Fruit fly (Drosophila melanogaster) whole organism, embryonic: Measurements from ENCODE around the gene bb8.

Experiments
- Antp ChIP-seq: fragments of 200-800 bp; sonication (Bioruptor generic); optimal IDR thresholded peaks from 3 replicates; lab custom pipeline; 2016; ENCODE audit warnings: missing biosample characterization, missing genetic modification characterization
- Awh ChIP-seq: fragments of 200-800 bp; sonication (Bioruptor generic); IDR thresholded peaks from 2 replicates; pipeline ENCODE4, ENCODE4 v1.3.6; 2022; ENCODE audit warnings: missing biosample characterization, missing genetic modification characterization
- CG10209 ChIP-seq: fragments of 200-800 bp; sonication (Bioruptor generic); optimal IDR thresholded peaks from 3 replicates; lab custom pipeline; 2017; ENCODE audit warnings: missing biosample characterization, mild to moderate bottlenecking, missing genetic modification characterization, missing genetic modification reagents
- CG10267 ChIP-seq: fragments of 200-800 bp; sonication (Bioruptor generic); optimal IDR thresholded peaks from 2 replicates; lab custom pipeline; 2018; ENCODE audit warnings: missing biosample characterization, mild to moderate bottlenecking, missing genetic modification characterization, moderate library complexity
- CG10543 ChIP-seq: fragments of 200-800 bp; sonication (Bioruptor generic); optimal IDR thresholded peaks from 3 replicates; lab custom pipeline; 2017; ENCODE audit warnings: missing biosample characterization, mild to moderate bottlenecking, missing genetic modification characterization, moderate library complexity
- CG11093 ChIP-seq: fragments of 200-800 bp; sonication (Bioruptor generic); IDR thresholded peaks from 3 replicates; pipeline ENCODE4 v1.3.6; 2022; ENCODE audit warnings: missing biosample characterization, missing genetic modification characterization
- CG1233 ChIP-seq: fragments of 200-800 bp; sonication (Bioruptor generic); optimal IDR thresholded peaks from 4 replicates; lab custom pipeline; 2018; ENCODE audit warnings: missing biosample characterization, mild to moderate bottlenecking, missing genetic modification characterization
- CG12942 ChIP-seq: fragments of 200-800 bp; sonication (Bioruptor generic); optimal IDR thresholded peaks from 3 replicates; lab custom pipeline; 2016; ENCODE audit warnings: missing biosample characterization, missing genetic modification characterization
- CG15011 ChIP-seq: fragments of 200-800 bp; sonication (Bioruptor generic); optimal IDR thresholded peaks from 3 replicates; lab custom pipeline; 2018; ENCODE audit warnings: missing biosample characterization, mild to moderate bottlenecking, missing genetic modification characterization
- CG1529 ChIP-seq: fragments of 200-800 bp; sonication (Bioruptor generic); optimal IDR thresholded peaks from 3 replicates; lab custom pipeline; 2018; ENCODE audit warnings: missing biosample characterization, missing genetic modification characterization
- CG17802 ChIP-seq: fragments of 200-800 bp; sonication (Bioruptor generic); optimal IDR thresholded peaks from 2 replicates; lab custom pipeline; 2018; ENCODE audit warnings: missing biosample characterization, mild to moderate bottlenecking, missing genetic modification characterization, moderate library complexity
- CG1792 ChIP-seq: fragments of 200-800 bp; sonication (Bioruptor generic); optimal IDR thresholded peaks from 2 replicates; lab custom pipeline; 2016; ENCODE audit warnings: missing biosample characterization, missing genetic modification characterization
- CG2875 ChIP-seq: fragments of 200-800 bp; sonication (Bioruptor generic); optimal IDR thresholded peaks from 2 replicates; lab custom pipeline; 2017; ENCODE audit warnings: missing biosample characterization, mild to moderate bottlenecking, missing genetic modification characterization, missing genetic modification reagents
- CG31224 ChIP-seq: fragments of 200-800 bp; sonication (Bioruptor generic); IDR thresholded peaks from 2 replicates; pipeline ENCODE4 v1.3.6; 2022; ENCODE audit warnings: missing biosample characterization, missing genetic modification characterization
- CG34376 ChIP-seq: fragments of 200-800 bp; sonication (Bioruptor generic); optimal IDR thresholded peaks from 2 replicates; lab custom pipeline; 2018; ENCODE audit warnings: missing biosample characterization, mild to moderate bottlenecking, missing genetic modification characterization
- CG4282 ChIP-seq: fragments of 200-800 bp; sonication (Bioruptor generic); optimal IDR thresholded peaks from 2 replicates; lab custom pipeline; 2016; ENCODE audit warnings: missing biosample characterization, missing genetic modification characterization
- CG6813 ChIP-seq: fragments of 200-800 bp; sonication (Bioruptor generic); optimal IDR thresholded peaks from 2 replicates; lab custom pipeline; 2017; ENCODE audit warnings: missing biosample characterization, missing genetic modification characterization, mild to moderate bottlenecking, moderate library complexity, missing genetic modification reagents
- CG7357 ChIP-seq: fragments of 200-800 bp; sonication (Bioruptor generic); IDR thresholded peaks from 3 replicates; pipeline ENCODE4 v1.3.6; 2022; ENCODE audit warnings: missing biosample characterization, missing genetic modification characterization
- CG8281 ChIP-seq: fragments of 200-800 bp; sonication (Bioruptor generic); optimal IDR thresholded peaks from 2 replicates; lab custom pipeline; 2018; ENCODE audit warnings: missing biosample characterization, mild to moderate bottlenecking, missing genetic modification characterization, moderate library complexity
- CG9215 ChIP-seq: fragments of 200-800 bp; sonication (Bioruptor generic); IDR thresholded peaks from 2 replicates; pipeline ENCODE4 v1.3.6; 2022; ENCODE audit warnings: missing biosample characterization, missing genetic modification characterization
- Dad ChIP-seq: fragments of 200-800 bp; sonication (Bioruptor generic); optimal IDR thresholded peaks from 3 replicates; lab custom pipeline; 2016; ENCODE audit warnings: missing biosample characterization, missing genetic modification characterization
- Dp ChIP-seq: fragments of 200-800 bp; sonication (Bioruptor generic); optimal IDR thresholded peaks from 2 replicates; lab custom pipeline; 2018; ENCODE audit warnings: missing biosample characterization, mild to moderate bottlenecking, missing genetic modification characterization, moderate library complexity
- Ets97D ChIP-seq: fragments of 200-800 bp; sonication (Bioruptor generic); optimal IDR thresholded peaks from 3 replicates; lab custom pipeline; 2016; ENCODE audit warnings: missing biosample characterization, missing genetic modification characterization
- HHEX ChIP-seq: fragments of 200-800 bp; sonication (Bioruptor generic); optimal IDR thresholded peaks from 3 replicates; lab custom pipeline; 2017; ENCODE audit warnings: missing biosample characterization, mild to moderate bottlenecking, missing genetic modification characterization, missing genetic modification reagents
- HLH54F ChIP-seq: fragments of 200-800 bp; sonication (Bioruptor generic); optimal IDR thresholded peaks from 3 replicates; lab custom pipeline; 2016; ENCODE audit warnings: missing biosample characterization, missing genetic modification characterization
- Hand ChIP-seq: fragments of 200-800 bp; sonication (Bioruptor generic); optimal IDR thresholded peaks from 2 replicates; lab custom pipeline; 2017; ENCODE audit warnings: mild to moderate bottlenecking, missing biosample characterization, missing genetic modification reagents, missing genetic modification characterization
- Lhr ChIP-seq: fragments of 200-800 bp; sonication (Bioruptor generic); optimal IDR thresholded peaks from 3 replicates; lab custom pipeline; 2017; ENCODE audit warnings: mild to moderate bottlenecking, missing biosample characterization, missing genetic modification reagents, missing genetic modification characterization
- MTF-1 ChIP-seq: fragments of 200-800 bp; sonication (Bioruptor generic); optimal IDR thresholded peaks from 2 replicates; lab custom pipeline; 2018; ENCODE audit warnings: missing biosample characterization, mild to moderate bottlenecking, missing genetic modification characterization, borderline replicate concordance
- Med ChIP-seq: fragments of 200-800 bp; sonication (Bioruptor generic); peaks from one replicate; lab custom pipeline; 2016; ENCODE audit warnings: missing biosample characterization, missing genetic modification characterization, mild to moderate bottlenecking, inconsistent platforms, moderate library complexity
- Myb ChIP-seq: fragments of 200-800 bp; sonication (Bioruptor generic); optimal IDR thresholded peaks from 2 replicates; lab custom pipeline; 2016; ENCODE audit warnings: missing biosample characterization, missing genetic modification characterization
- Nf-YA ChIP-seq: fragments of 200-800 bp; sonication (Bioruptor generic); IDR thresholded peaks from 2 replicates; pipeline ENCODE4 v1.3.6; 2022; ENCODE audit warnings: missing biosample characterization, missing genetic modification characterization
- Nf-YC ChIP-seq: fragments of 200-800 bp; optimal IDR thresholded peaks from 3 replicates; lab custom pipeline; 2019; ENCODE audit warnings: missing biosample characterization, mild to moderate bottlenecking, missing genetic modification characterization, moderate library complexity
- NfI ChIP-seq: fragments of 200-800 bp; sonication (Bioruptor generic); optimal IDR thresholded peaks from 3 replicates; lab custom pipeline; 2018; ENCODE audit warnings: missing biosample characterization, mild to moderate bottlenecking, missing genetic modification characterization, moderate library complexity
- br ChIP-seq: fragments of >200 bp; optimal IDR thresholded peaks from 2 replicates; lab custom pipeline; 2017
- btn ChIP-seq: fragments of 200-800 bp; sonication (Bioruptor generic); optimal IDR thresholded peaks from 2 replicates; lab custom pipeline; 2016; ENCODE audit warnings: missing biosample characterization, missing genetic modification characterization
- caup ChIP-seq: fragments of 200-800 bp; sonication (Bioruptor generic); optimal IDR thresholded peaks from 3 replicates; lab custom pipeline; 2017; ENCODE audit warnings: missing biosample characterization, mild to moderate bottlenecking, missing genetic modification characterization, moderate library complexity; ENCODE audit not compliant: severe bottlenecking
- chinmo ChIP-seq: fragments of 200-800 bp; sonication (Bioruptor generic); IDR thresholded peaks from 4 replicates; pipeline ENCODE4 v1.3.6; 2022; ENCODE audit warnings: missing biosample characterization, missing genetic modification characterization; ENCODE audit not compliant: partially characterized antibody
- fru ChIP-seq: fragments of >200 bp; optimal IDR thresholded peaks from 2 replicates; lab custom pipeline; 2017
- gce ChIP-seq: fragments of 200-800 bp; sonication (Bioruptor generic); IDR thresholded peaks from 3 replicates; pipeline ENCODE4 v1.3.6; 2022; ENCODE audit warnings: missing biosample characterization, missing genetic modification characterization
- gcm2 ChIP-seq: fragments of 200-800 bp; sonication (Bioruptor generic); optimal IDR thresholded peaks from 2 replicates; lab custom pipeline; 2016; ENCODE audit warnings: missing biosample characterization, missing genetic modification characterization
- lilli ChIP-seq: fragments of 200-800 bp; sonication (Bioruptor generic); optimal IDR thresholded peaks from 3 replicates; lab custom pipeline; 2016; ENCODE audit warnings: missing biosample characterization, missing genetic modification characterization
- mirr ChIP-seq: fragments of 200-800 bp; sonication (Bioruptor generic); optimal IDR thresholded peaks from 3 replicates; lab custom pipeline; 2018; ENCODE audit warnings: missing biosample characterization, mild to moderate bottlenecking, missing genetic modification characterization
- nau ChIP-seq: fragments of 200-800 bp; sonication (Bioruptor generic); optimal IDR thresholded peaks from 3 replicates; lab custom pipeline; 2017; ENCODE audit warnings: missing biosample characterization, mild to moderate bottlenecking, missing genetic modification characterization, missing genetic modification reagents
- pfk ChIP-seq: fragments of 200-800 bp; sonication (Bioruptor generic); optimal IDR thresholded peaks from 2 replicates; lab custom pipeline; 2018; ENCODE audit warnings: missing biosample characterization, mild to moderate bottlenecking, missing genetic modification characterization, moderate library complexity
- phol ChIP-seq: fragments of 200-800 bp; sonication (Bioruptor generic); optimal IDR thresholded peaks from 3 replicates; lab custom pipeline; 2018; ENCODE audit warnings: missing biosample characterization, mild to moderate bottlenecking, missing genetic modification characterization, moderate library complexity
- salm ChIP-seq: fragments of 200-800 bp; sonication (Bioruptor generic); optimal IDR thresholded peaks from 2 replicates; lab custom pipeline; 2018; ENCODE audit warnings: missing biosample characterization, mild to moderate bottlenecking, missing genetic modification characterization
- schlank ChIP-seq: fragments of 200-800 bp; sonication (Bioruptor generic); optimal IDR thresholded peaks from 2 replicates; lab custom pipeline; 2018; ENCODE audit warnings: missing biosample characterization, mild to moderate bottlenecking, missing genetic modification characterization
- sens ChIP-seq: fragments of 200-800 bp; sonication (Bioruptor generic); peaks from one replicate; lab custom pipeline; 2016; ENCODE audit warnings: missing biosample characterization, missing genetic modification characterization
- so ChIP-seq: fragments of 200-800 bp; sonication (Bioruptor generic); IDR thresholded peaks from 3 replicates; pipeline ENCODE4 v1.3.6; 2022; ENCODE audit warnings: missing biosample characterization, missing genetic modification characterization
- tna ChIP-seq: fragments of 200-800 bp; sonication (Bioruptor generic); IDR thresholded peaks from 2 replicates; pipeline ENCODE4 v1.3.6; 2022; ENCODE audit warnings: missing biosample characterization, missing genetic modification characterization; ENCODE audit not compliant: partially characterized antibody
- zfh2 ChIP-seq: fragments of 200-800 bp; sonication (Bioruptor generic); optimal IDR thresholded peaks from 2 replicates; lab custom pipeline; 2016; ENCODE audit warnings: missing biosample characterization, missing genetic modification characterization

bb8 gene

dm6 chr3R:23284256-23284655 is 5.7 kb downstream of the bb8 start (continued):
- TF ChIP-seq Hand, result no peak
- TF ChIP-seq pfk (GFP tag; lab: Kevin White, UChicago), result peak; percentile 29
- no peak for TF ChIP-seq Dad (GFP tag; lab: Kevin White, UChicago)
- no peak for TF ChIP-seq Antp
- no peak for TF ChIP-seq CG31224 (GFP tag; lab: Robert Waterston, UW)
- peak; percentile 77 for TF ChIP-seq Med (GFP tag; lab: Kevin White, UChicago)
- TF ChIP-seq HHEX (GFP tag; lab: Kevin White, UChicago), result peak; percentile 47
- peak; percentile 57 for TF ChIP-seq schlank (tag; lab: Kevin White, UChicago)
- TF ChIP-seq CG12942 (GFP tag; lab: Kevin White, UChicago), result no peak
- peak; percentile 84 for TF ChIP-seq mirr (GFP tag; lab: Kevin White, UChicago)
- no peak for TF ChIP-seq Ets97D (GFP tag; lab: Kevin White, UChicago)
- no peak for TF ChIP-seq sens
- no peak for TF ChIP-seq salm
- TF ChIP-seq CG8281 (tag; lab: Kevin White, UChicago), result peak; percentile 5
- no peak for TF ChIP-seq CG11093
- no peak for TF ChIP-seq CG4282 (GFP tag; lab: Kevin White, UChicago)
- TF ChIP-seq CG15011 (GFP tag; lab: Kevin White, UChicago), result peak; percentile 24
- peak; percentile 27 for TF ChIP-seq NfI (GFP tag; lab: Kevin White, UChicago)
- no peak for TF ChIP-seq tna (GFP tag; lab: Robert Waterston, UW)
- no peak for TF ChIP-seq btn (GFP tag; lab: Kevin White, UChicago)
- TF ChIP-seq CG1792 (GFP tag; lab: Kevin White, UChicago), result no peak
- TF ChIP-seq CG17802, result no peak
- TF ChIP-seq CG10209 (GFP tag; lab: Kevin White, UChicago), result peak; percentile 9
- peak; percentile 35; the same call in 1 of the 2 replicates for TF ChIP-seq Awh (GFP tag; lab: Robert Waterston, UW)
- no peak for TF ChIP-seq zfh2 (GFP tag; lab: Kevin White, UChicago)
- TF ChIP-seq CG2875 (GFP tag; lab: Kevin White, UChicago), result peak; percentile 4
- no peak for TF ChIP-seq CG10267
- TF ChIP-seq MTF-1, result peak; percentile 66
- TF ChIP-seq fru (lab: Kevin White, UChicago), result no peak
- no peak for TF ChIP-seq br (lab: Kevin White, UChicago)
- no peak for TF ChIP-seq Nf-YA (GFP tag; lab: Robert Waterston, UW)
- 0 out of 3 replicates have a peak, but pooled peaks have one; percentile 11 for TF ChIP-seq so (GFP tag; lab: Robert Waterston, UW)
- TF ChIP-seq HLH54F (GFP tag; lab: Kevin White, UChicago), result no peak
- peak; percentile 31 for TF ChIP-seq Nf-YC (tag; lab: Kevin White, UChicago)
- no peak for TF ChIP-seq CG9215 (GFP tag; lab: Robert Waterston, UW)
- TF ChIP-seq phol, result no peak
- peak; percentile 64 for TF ChIP-seq CG34376
- no peak for TF ChIP-seq Dp (GFP tag; lab: Kevin White, UChicago)
- no peak for TF ChIP-seq chinmo
- TF ChIP-seq CG1529 (GFP tag; lab: Kevin White, UChicago), result no peak
- TF ChIP-seq nau (GFP tag; lab: Kevin White, UChicago), result no peak
- no peak for TF ChIP-seq CG7357 (GFP tag; lab: Robert Waterston, UW)
- peak; percentile 60 for TF ChIP-seq CG1233 (GFP tag; lab: Kevin White, UChicago)
- peak; percentile 79 for TF ChIP-seq CG10543 (GFP tag; lab: Kevin White, UChicago)
- TF ChIP-seq Myb (GFP tag; lab: Kevin White, UChicago), result no peak
- TF ChIP-seq lilli (GFP tag; lab: Kevin White, UChicago), result no peak
- TF ChIP-seq CG6813 (GFP tag; lab: Kevin White, UChicago), result peak; percentile 49
- no peak for TF ChIP-seq Lhr (GFP tag; lab: Kevin White, UChicago)
- TF ChIP-seq gce, result 0 out of 3 replicates have a peak, but pooled peaks have one; percentile 37
- TF ChIP-seq caup (GFP tag; lab: Kevin White, UChicago), result peak; percentile 48
- no peak for TF ChIP-seq gcm2 (GFP tag; lab: Kevin White, UChicago)
